Worm (Caenorhabditis elegans): ENCODE results near the gene ZK105.3.

The ZK105.3 gene

DNA sequence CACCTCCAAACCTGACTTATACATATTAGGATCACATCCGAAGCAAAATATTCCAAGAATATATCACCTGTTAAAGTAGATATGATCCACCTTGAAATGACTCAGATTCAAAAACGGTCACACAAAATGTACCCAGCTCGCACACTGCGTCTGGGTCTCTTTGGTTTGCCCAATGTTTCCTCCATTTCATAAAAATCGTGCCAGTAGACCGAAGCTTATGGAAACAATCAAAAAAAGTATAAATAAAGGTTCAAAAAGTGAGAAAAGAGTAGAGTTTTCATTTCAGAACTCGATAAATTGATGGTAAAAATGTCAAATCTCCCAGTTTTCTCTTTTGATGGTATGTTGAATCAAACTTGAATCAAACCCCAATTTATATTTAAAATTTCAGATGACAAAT, 40.8 kb downstream of the ZK105.3 start, which contains the start of gene srr-9:
Gene srr-9, plus strand, starts transcription at position 301 of the 400 bp plus-strand sequence.
- TF ChIP-seq unc-62 (GFP tag; optimal IDR thresholded peaks at IDR 0.05): no peak
- no peak for TF ChIP-seq tbx-8 (GFP tag; optimal IDR thresholded peaks at IDR 0.05)
- TF ChIP-seq snpc-4 (tag; optimal IDR thresholded peaks at IDR 0.05): no peak
- TF ChIP-seq mls-2 (tag; optimal IDR thresholded peaks at IDR 0.05): no peak
- no peak for TF ChIP-seq nhr-28 (tag; optimal IDR thresholded peaks at IDR 0.05)

DNA sequence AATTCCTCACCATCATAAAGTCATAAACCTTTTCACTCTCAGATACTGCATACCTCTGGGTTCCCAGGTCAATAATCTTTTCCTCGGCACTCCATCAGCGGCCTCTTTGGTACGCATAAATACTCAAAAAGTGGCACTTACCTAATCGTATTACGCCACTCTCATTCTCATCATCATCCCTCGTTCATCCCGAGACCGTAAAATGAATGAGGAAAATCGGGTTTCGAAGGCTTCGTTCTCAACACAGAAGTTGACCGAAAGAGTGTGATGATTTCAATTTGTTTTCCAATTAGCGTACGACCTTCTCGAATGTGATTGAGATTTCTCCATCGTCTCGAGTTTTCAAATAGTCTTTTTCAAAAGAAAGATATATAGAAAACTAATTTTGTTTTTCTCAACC, 43.0 kb downstream of the ZK105.3 start:
- peak; percentile 25 for TF ChIP-seq nhr-2 (tag; optimal IDR thresholded peaks at IDR 0.05)
- TF ChIP-seq sptf-1 (tag; optimal IDR thresholded peaks at IDR 0.05): no peak
- TF ChIP-seq ces-1 (GFP tag; optimal IDR thresholded peaks at IDR 0.05): peak; percentile 9

DNA sequence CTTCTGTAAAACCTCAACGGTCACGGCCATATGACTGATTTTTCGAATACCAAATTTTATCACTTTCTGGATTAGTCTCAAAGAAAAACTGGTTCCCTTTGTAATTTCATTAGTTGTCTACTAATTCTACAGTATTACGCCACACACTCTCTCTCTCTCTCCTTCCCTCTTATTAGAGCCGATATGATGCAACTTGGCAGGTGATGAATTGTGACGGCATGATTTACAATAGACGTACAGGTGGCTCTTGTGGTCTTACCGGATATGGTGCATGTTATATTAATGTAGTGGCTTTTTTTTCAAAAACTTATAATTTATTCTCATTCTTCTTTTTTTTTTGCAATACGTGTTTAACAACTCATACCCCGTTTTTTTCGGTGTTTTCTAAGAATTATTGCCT, 45.0 kb downstream of the ZK105.3 start:
- peak; percentile 100 for TF ChIP-seq nhr-2 (tag; optimal IDR thresholded peaks at IDR 0.05)
- no peak for TF ChIP-seq hlh-1 (tag; optimal IDR thresholded peaks at IDR 0.05)
- TF ChIP-seq zip-8 (tag; optimal IDR thresholded peaks at IDR 0.05): peak; percentile 77
- TF ChIP-seq unc-62 (GFP tag; optimal IDR thresholded peaks at IDR 0.05): peak; percentile 55
- no peak for TF ChIP-seq pha-4 (tag; optimal IDR thresholded peaks at IDR 0.05)
- TF ChIP-seq cnd-1 (tag; optimal IDR thresholded peaks at IDR 0.05): no peak
- TF ChIP-seq ham-2 (GFP tag; optimal IDR thresholded peaks at IDR 0.05): no peak

DNA sequence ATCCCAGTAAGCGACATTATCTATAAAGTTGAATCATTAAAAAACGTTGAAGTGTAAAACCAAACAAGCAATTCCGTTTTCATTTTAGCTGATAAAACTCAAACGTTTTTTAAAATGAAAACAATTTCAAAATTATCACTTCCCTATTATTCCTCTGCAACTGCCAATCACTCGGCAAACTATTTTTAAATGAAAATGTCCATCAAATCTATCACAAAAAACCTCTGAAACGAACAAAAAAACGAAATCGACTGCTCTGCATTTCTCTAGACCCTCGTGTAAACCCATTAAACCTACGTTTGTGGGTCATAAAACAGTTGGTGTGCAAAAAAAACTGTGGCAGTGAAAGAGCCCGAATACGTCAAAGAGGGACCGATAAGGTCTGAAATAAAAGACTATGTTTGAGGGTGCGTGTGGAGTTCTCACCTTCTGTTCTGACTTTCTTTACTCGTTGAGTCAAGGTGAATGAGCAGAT, 45.6 kb downstream of the ZK105.3 start, which contains the start of gene fbxl-5:
Gene fbxl-5, plus strand, starts transcription at position 425 of the 475 bp plus-strand sequence.
- no peak for TF ChIP-seq tbx-8 (GFP tag; optimal IDR thresholded peaks at IDR 0.05)

DNA sequence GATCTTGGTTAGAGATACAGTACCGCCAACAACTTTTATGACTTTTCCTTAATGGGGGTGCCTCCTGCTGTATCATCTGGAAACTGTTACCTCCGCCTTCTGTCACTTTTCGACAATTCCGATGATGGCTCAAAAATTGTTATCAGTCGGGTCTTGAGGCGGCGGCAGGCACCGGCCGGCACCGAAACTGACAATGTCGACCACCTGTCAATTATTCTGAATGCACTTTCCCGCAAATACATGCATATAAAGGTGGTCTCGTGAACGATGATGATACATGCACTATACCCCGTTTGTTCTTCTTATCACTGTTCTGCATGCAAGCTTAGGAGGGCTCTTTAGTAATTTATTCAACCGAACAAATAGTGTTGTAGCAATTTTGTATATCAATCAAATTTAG, 47.1 kb downstream of the ZK105.3 start:
- TF ChIP-seq nhr-237 (tag; optimal IDR thresholded peaks at IDR 0.05) (no peak), nhr-2 (tag; optimal IDR thresholded peaks at IDR 0.05) (no peak), sptf-1 (tag; optimal IDR thresholded peaks at IDR 0.05) (no peak), tbx-8 (GFP tag; optimal IDR thresholded peaks at IDR 0.05) (no peak), nhr-28 (tag; optimal IDR thresholded peaks at IDR 0.05) (no peak), mep-1 (tag; optimal IDR thresholded peaks at IDR 0.05) (no peak), sem-2 (GFP tag; optimal IDR thresholded peaks at IDR 0.05) (no peak), pha-4 (tag; optimal IDR thresholded peaks at IDR 0.05) (no peak), ztf-11 (tag; optimal IDR thresholded peaks at IDR 0.05) (no peak), ham-2 (GFP tag; optimal IDR thresholded peaks at IDR 0.05) (no peak), zip-8 (tag; optimal IDR thresholded peaks at IDR 0.05) (no peak), drap-1 (GFP tag; optimal IDR thresholded peaks at IDR 0.05) (no peak)

DNA sequence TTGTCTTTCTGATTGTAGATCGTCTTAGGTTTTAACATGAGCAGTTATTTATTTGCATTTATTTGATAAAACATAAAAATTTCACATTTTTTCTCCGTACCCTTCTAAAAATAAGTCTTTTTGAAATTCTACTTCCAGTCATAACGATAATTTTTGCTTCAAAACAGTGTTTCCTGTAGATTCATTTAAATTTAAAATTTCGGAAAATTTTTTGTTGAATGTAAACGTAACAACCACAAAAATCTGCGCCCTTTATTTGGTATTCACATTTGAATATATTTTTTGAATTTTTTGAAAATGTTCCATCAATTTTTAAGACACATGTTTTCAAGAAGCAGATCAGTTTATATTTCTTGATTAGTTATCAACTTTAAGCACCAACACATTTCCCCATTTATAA, 48.4 kb downstream of the ZK105.3 start:
- TF ChIP-seq ham-2 (GFP tag; optimal IDR thresholded peaks at IDR 0.05) (no peak), snpc-4 (tag; optimal IDR thresholded peaks at IDR 0.05) (no peak), hlh-1 (tag; optimal IDR thresholded peaks at IDR 0.05) (no peak), ztf-11 (tag; optimal IDR thresholded peaks at IDR 0.05) (no peak), unc-120 (tag; optimal IDR thresholded peaks at IDR 0.05; ENCODE audit: poor library complexity, severe bottlenecking) (no peak), pha-4 (tag; optimal IDR thresholded peaks at IDR 0.05) (no peak), drap-1 (GFP tag; optimal IDR thresholded peaks at IDR 0.05) (no peak), lsy-2 (tag; optimal IDR thresholded peaks at IDR 0.05) (no peak)

DNA sequence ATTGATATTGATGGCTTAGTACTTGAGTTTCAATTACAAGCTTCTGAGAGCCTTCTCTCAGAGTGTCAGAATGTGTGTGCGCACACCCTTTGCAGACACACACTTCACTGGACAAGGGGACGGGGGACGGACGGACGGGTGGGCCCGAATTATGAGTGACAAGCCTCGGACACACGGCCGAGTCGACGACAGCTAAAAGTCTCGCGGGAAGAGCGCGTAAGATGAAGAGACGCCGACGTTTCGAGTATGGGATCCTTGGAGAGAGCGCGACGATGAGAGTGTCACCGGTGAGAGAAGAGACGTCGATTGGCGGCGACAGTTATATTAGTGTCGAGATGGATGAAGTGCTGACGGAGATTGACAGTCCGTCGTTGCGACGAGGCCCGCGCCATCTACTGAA, 49.0 kb downstream of the ZK105.3 start:
- TF ChIP-seq cnd-1 (tag; optimal IDR thresholded peaks at IDR 0.05): no peak
- TF ChIP-seq ham-2 (GFP tag; optimal IDR thresholded peaks at IDR 0.05): peak; percentile 86
- TF ChIP-seq nhr-2 (tag; optimal IDR thresholded peaks at IDR 0.05): peak; percentile 39
- TF ChIP-seq unc-120 (tag; optimal IDR thresholded peaks at IDR 0.05; ENCODE audit: poor library complexity, severe bottlenecking): peak; percentile 18
- peak; percentile 99 for TF ChIP-seq unc-62 (GFP tag; optimal IDR thresholded peaks at IDR 0.05)

DNA sequence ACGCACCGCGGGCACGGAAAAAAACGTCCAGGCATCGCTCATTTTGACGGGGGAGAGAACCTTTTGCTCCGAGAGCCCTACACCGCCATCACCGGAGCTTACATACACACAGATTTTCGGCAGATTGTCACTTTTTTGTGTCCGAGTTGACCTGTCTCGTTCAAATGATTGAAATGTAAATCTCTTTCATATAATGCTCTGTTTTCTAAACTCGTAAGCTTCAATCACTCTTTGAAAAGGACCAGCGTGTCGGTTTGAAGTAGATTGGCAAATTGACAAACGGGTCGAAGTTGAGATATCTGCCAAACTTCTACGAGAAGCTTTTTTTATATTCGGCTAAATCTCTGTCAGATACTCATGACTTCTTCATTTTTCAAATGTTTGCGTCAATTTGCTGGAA, 50.2 kb downstream of the ZK105.3 start:
- no peak for TF ChIP-seq lsy-2 (tag; optimal IDR thresholded peaks at IDR 0.05)
- TF ChIP-seq nhr-237 (tag; optimal IDR thresholded peaks at IDR 0.05): no peak

DNA sequence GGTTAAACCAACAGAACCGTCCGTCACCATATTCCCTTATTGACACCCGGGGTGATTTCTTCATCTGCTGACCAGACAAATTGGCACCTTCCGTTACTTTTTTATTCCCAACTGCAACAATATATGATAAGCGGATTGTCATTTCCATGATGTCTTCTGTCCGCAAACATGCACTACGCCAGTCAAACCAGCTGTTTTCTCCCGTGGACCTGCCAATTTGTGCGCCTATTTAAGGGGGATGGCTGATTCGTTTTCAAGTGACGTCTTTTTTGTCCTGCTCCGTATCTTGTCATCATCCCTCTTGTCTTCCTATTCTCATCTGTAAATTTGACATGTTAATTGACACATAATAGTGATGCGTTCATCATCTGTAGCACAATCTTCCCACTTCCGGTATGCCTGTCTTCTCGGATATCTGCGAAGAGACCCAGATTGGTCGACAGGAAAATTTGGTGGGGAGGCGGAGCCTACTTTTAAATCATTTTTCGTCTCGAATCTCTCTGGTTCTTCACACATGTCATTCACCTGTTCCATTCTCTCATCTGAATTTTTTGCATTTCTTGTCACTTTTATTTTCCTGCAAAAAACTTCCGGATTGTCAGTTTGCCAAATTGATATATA, 51.2 kb downstream of the ZK105.3 start:
- TF ChIP-seq zip-8 (tag; optimal IDR thresholded peaks at IDR 0.05): no peak
- no peak for TF ChIP-seq drap-1 (GFP tag; optimal IDR thresholded peaks at IDR 0.05)
- TF ChIP-seq mep-1 (tag; optimal IDR thresholded peaks at IDR 0.05): no peak
- no peak for TF ChIP-seq cnd-1 (tag; optimal IDR thresholded peaks at IDR 0.05)
- no peak for TF ChIP-seq hlh-1 (tag; optimal IDR thresholded peaks at IDR 0.05)
- TF ChIP-seq elt-1 (tag; optimal IDR thresholded peaks at IDR 0.05; ENCODE audit: borderline replicate concordance, insufficient read depth): no peak
- TF ChIP-seq unc-62 (GFP tag; optimal IDR thresholded peaks at IDR 0.05): no peak
- TF ChIP-seq tbx-8 (GFP tag; optimal IDR thresholded peaks at IDR 0.05): no peak
- TF ChIP-seq M03D4.4 (tag; optimal IDR thresholded peaks at IDR 0.05): no peak
- TF ChIP-seq snpc-4 (tag; optimal IDR thresholded peaks at IDR 0.05): no peak
- no peak for TF ChIP-seq bed-3 (GFP tag; optimal IDR thresholded peaks at IDR 0.05)
- TF ChIP-seq nhr-237 (tag; optimal IDR thresholded peaks at IDR 0.05): no peak
- no peak for TF ChIP-seq ceh-39 (tag; optimal IDR thresholded peaks at IDR 0.05)
- TF ChIP-seq blmp-1 (tag; optimal IDR thresholded peaks at IDR 0.05): no peak
